Worm (Caenorhabditis elegans): ENCODE data around the gene T19D7.6.

Gene T19D7.6

DNA sequence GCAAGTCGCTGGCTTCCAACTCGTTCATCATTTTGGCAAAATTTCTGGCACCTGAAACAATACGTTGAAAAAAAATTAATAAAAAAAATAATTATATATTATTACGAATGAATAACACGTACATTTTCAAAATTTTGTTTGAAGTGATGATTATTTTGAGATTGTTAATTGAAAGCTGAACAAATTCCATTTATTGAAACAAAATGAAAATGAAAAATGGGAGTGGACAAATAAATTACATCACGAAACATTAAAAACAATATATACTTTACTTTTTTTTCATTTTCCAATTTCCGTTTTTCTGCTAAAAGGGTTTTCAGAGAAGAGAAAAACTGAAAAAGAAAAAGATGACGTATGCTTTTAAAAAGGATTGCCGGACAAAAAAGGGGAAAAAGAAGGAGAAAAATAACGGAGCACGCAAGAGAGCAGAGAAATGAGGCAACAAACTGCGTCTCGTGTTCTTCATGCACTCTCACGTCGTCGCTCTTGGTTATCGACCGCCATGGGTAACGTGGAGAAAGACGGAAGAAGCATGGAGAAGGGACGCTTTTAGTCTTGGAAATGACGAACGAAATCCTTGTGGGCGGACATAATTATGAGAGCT lies 8.8 kb downstream of the T19D7.6 start, which contains the start of gene rund-1:
Gene rund-1, minus strand, starts transcription at position 51 of the 604 bp plus-strand sequence.
- TF ChIP-seq elt-3 (tag; optimal IDR thresholded peaks at IDR 0.05) (no peak), ces-1 (GFP tag; optimal IDR thresholded peaks at IDR 0.05) (peak; percentile 22)

DNA sequence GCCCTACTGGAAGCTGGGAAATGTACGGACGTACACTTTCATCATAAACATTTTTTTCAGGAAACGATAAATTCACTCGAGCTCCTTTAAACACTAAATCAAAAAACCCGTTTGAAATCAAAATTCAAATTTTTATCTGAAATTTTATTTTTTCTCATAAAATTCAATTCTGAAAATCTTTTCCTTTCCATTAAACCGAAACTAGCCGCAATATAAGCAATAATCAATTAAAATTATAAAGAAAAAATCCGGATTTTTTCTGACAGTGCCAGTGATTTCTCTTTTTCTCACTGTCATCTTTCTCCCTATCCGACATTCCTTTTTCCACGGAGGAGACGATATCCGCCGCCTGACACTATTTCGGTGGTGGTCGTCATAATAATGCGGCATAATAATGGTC lies 14.7 kb downstream of the T19D7.6 start, which contains the start of gene lpr-7:
Gene lpr-7, plus strand, starts transcription at position 301 of the 400 bp plus-strand sequence.
- TF ChIP-seq nhr-2 (tag; optimal IDR thresholded peaks at IDR 0.05) (no peak), elt-1 (tag; optimal IDR thresholded peaks at IDR 0.05; ENCODE audit: borderline replicate concordance, insufficient read depth) (no peak), ztf-11 (tag; optimal IDR thresholded peaks at IDR 0.05) (no peak), snpc-4 (tag; optimal IDR thresholded peaks at IDR 0.05) (no peak), M03D4.4 (tag; optimal IDR thresholded peaks at IDR 0.05) (no peak), nhr-237 (tag; optimal IDR thresholded peaks at IDR 0.05) (no peak), mep-1 (tag; optimal IDR thresholded peaks at IDR 0.05) (no peak), hlh-1 (tag; optimal IDR thresholded peaks at IDR 0.05) (no peak), lin-32 (GFP tag; optimal IDR thresholded peaks at IDR 0.05) (no peak), nhr-12 (tag; optimal IDR thresholded peaks at IDR 0.05) (no peak), ham-2 (GFP tag; optimal IDR thresholded peaks at IDR 0.05) (no peak)

DNA sequence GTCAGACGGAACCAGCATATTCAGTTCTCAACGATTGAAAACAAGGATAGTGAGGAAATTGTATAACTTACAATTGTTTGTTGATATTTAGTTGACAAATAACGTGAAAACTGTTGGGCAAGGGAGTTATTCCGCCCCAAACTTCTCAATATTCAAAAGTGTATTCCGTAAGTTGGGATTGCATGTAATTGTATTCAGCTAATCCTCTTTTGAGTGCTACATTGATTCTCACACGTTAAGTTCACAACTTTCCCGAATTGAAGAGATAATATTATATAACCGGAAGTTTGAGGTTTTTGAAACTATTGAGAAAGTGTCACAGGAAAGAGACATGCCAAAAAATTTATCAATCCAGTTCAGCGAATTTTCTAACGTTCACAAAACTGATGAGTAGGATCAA lies 15.8 kb downstream of the T19D7.6 start, which contains the start of gene ifc-2:
Gene ifc-2, minus strand, starts transcription at position 101 of the 400 bp plus-strand sequence.
- TF ChIP-seq nhr-28 (tag; optimal IDR thresholded peaks at IDR 0.05) (no peak), sptf-1 (tag; optimal IDR thresholded peaks at IDR 0.05) (no peak), unc-39 (tag; optimal IDR thresholded peaks at IDR 0.05) (no peak), elt-1 (tag; optimal IDR thresholded peaks at IDR 0.05; ENCODE audit: borderline replicate concordance, insufficient read depth) (no peak), nhr-76 (tag; optimal IDR thresholded peaks at IDR 0.05) (no peak), zip-8 (tag; optimal IDR thresholded peaks at IDR 0.05) (no peak), ztf-11 (tag; optimal IDR thresholded peaks at IDR 0.05) (no peak), bed-3 (GFP tag; optimal IDR thresholded peaks at IDR 0.05) (no peak), pha-4 (tag; optimal IDR thresholded peaks at IDR 0.05) (no peak), tbx-8 (GFP tag; optimal IDR thresholded peaks at IDR 0.05) (no peak), lsy-2 (tag; optimal IDR thresholded peaks at IDR 0.05) (no peak), nhr-12 (tag; optimal IDR thresholded peaks at IDR 0.05) (no peak), M03D4.4 (tag; optimal IDR thresholded peaks at IDR 0.05) (no peak), lin-32 (GFP tag; optimal IDR thresholded peaks at IDR 0.05) (no peak)

DNA sequence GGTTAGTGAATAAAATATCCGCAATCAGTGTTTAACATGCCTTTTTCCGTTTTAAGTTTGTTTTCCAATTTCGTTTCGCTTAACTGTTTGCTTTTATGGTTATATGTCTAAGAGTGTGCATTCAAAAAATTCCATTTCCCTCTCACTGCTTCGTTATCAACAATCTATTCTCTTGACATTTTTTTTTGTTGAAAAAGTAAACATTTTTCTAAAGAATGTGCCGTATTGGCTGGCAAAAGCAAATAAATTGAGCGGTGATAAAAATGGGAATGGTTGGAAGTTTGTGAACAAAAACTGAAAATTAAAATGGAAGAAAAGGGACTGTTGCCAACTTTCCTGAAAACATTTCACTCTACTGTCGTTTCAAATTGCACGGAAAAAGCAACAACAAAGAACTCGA lies 19.0 kb downstream of the T19D7.6 start:
- TF ChIP-seq flh-1 (GFP tag; optimal IDR thresholded peaks at IDR 0.05): no peak
- no peak for TF ChIP-seq ceh-39 (tag; optimal IDR thresholded peaks at IDR 0.05)
- TF ChIP-seq ztf-11 (tag; optimal IDR thresholded peaks at IDR 0.05): no peak
- TF ChIP-seq ceh-83 (GFP tag; optimal IDR thresholded peaks at IDR 0.05): no peak
- no peak for TF ChIP-seq nhr-12 (tag; optimal IDR thresholded peaks at IDR 0.05)
- TF ChIP-seq lsy-2 (tag; optimal IDR thresholded peaks at IDR 0.05): no peak
- no peak for TF ChIP-seq cnd-1 (tag; optimal IDR thresholded peaks at IDR 0.05)
- TF ChIP-seq lin-13 (tag; optimal IDR thresholded peaks at IDR 0.05): no peak
- no peak for TF ChIP-seq hlh-1 (tag; optimal IDR thresholded peaks at IDR 0.05)
- no peak for TF ChIP-seq unc-62 (GFP tag; optimal IDR thresholded peaks at IDR 0.05)
- TF ChIP-seq ces-1 (GFP tag; optimal IDR thresholded peaks at IDR 0.05): no peak

DNA sequence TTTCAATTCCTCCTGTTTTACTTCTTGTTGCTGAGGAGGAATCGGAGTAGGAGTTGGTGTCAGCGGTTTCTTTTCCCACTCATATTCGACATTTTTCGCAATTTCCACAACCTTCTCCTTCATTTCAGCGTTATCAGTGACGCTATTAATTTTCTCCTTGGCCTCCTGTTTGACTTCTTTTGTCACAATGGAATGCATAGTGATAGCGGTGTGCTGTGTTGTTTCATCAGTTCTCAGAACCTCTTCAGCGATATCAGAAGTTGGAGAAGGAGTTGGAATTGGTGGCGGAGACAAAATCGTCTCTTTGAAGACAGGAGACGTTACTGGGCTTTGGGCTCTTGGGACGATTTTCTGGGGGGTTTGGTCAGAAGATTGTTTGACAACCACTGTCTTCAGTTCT lies 24.1 kb downstream of the T19D7.6 start:
- no peak for TF ChIP-seq drap-1 (GFP tag; optimal IDR thresholded peaks at IDR 0.05)
- no peak for TF ChIP-seq unc-62 (GFP tag; optimal IDR thresholded peaks at IDR 0.05)
- TF ChIP-seq lsy-2 (tag; optimal IDR thresholded peaks at IDR 0.05): no peak
- TF ChIP-seq nhr-28 (tag; optimal IDR thresholded peaks at IDR 0.05): no peak
- no peak for TF ChIP-seq lin-32 (GFP tag; optimal IDR thresholded peaks at IDR 0.05)
- no peak for TF ChIP-seq blmp-1 (tag; optimal IDR thresholded peaks at IDR 0.05)
- no peak for TF ChIP-seq sem-2 (GFP tag; optimal IDR thresholded peaks at IDR 0.05)
- TF ChIP-seq M03D4.4 (tag; optimal IDR thresholded peaks at IDR 0.05): no peak
- no peak for TF ChIP-seq zip-8 (tag; optimal IDR thresholded peaks at IDR 0.05)
- TF ChIP-seq ceh-43 (GFP tag; optimal IDR thresholded peaks at IDR 0.05): no peak
- TF ChIP-seq mep-1 (tag; optimal IDR thresholded peaks at IDR 0.05): no peak
- no peak for TF ChIP-seq elt-3 (tag; optimal IDR thresholded peaks at IDR 0.05)
- TF ChIP-seq snpc-4 (tag; optimal IDR thresholded peaks at IDR 0.05): no peak
- TF ChIP-seq unc-39 (tag; optimal IDR thresholded peaks at IDR 0.05): no peak
- no peak for TF ChIP-seq nhr-12 (tag; optimal IDR thresholded peaks at IDR 0.05)
- no peak for TF ChIP-seq ceh-39 (tag; optimal IDR thresholded peaks at IDR 0.05)
- no peak for TF ChIP-seq cnd-1 (tag; optimal IDR thresholded peaks at IDR 0.05)
- no peak for TF ChIP-seq hlh-1 (tag; optimal IDR thresholded peaks at IDR 0.05)

Data from whole organism, mixed stage, embryonic.